Worm (Caenorhabditis elegans) whole organism, young adult: ENCODE data around the gene C05D2.8.

Source experiments
- B0261.1 ChIP-seq: sonication (generic microtip); optimal IDR thresholded peaks from 2 replicates; lab custom pipeline; 2016; ENCODE audit warnings: mild to moderate bottlenecking, missing genetic modification characterization, moderate library complexity, missing compliant biosample characterization
- D2030.7 ChIP-seq: fragments of 200-800 bp; sonication (Bioruptor generic); IDR thresholded peaks from 2 replicates; pipeline ENCODE4 v1.3.6; 2022; ENCODE audit warnings: missing genetic modification reagents, missing genetic modification characterization, missing compliant biosample characterization
- F10E7.11 ChIP-seq: sonication (generic microtip); optimal IDR thresholded peaks from 2 replicates; lab custom pipeline; 2017; ENCODE audit warnings: mild to moderate bottlenecking, missing genetic modification characterization, moderate library complexity, missing compliant biosample characterization
- F22D6.2 ChIP-seq: sonication (generic microtip); optimal IDR thresholded peaks from 2 replicates; lab custom pipeline; 2016; ENCODE audit warnings: mild to moderate bottlenecking, missing genetic modification characterization, missing compliant biosample characterization
- F37B4.10 ChIP-seq: fragments of 200-800 bp; sonication (Bioruptor generic); IDR thresholded peaks from 2 replicates; pipeline ENCODE4 v1.3.6; 2022; ENCODE audit warnings: missing genetic modification characterization, missing compliant biosample characterization
- F39B2.1 ChIP-seq: fragments of 200-800 bp; sonication (Bioruptor generic); IDR thresholded peaks from 2 replicates; pipeline ENCODE4 v1.3.6; 2022; ENCODE audit warnings: missing genetic modification reagents, missing genetic modification characterization, missing compliant biosample characterization
- F49E8.2 ChIP-seq: sonication (generic microtip); optimal IDR thresholded peaks from 3 replicates; lab custom pipeline; 2017; ENCODE audit warnings: missing genetic modification characterization, mild to moderate bottlenecking, missing compliant biosample characterization, antibody characterized with exemption, moderate library complexity; ENCODE audit not compliant: insufficient read depth
- F55B11.4 ChIP-seq: sonication (generic microtip); optimal IDR thresholded peaks from 2 replicates; lab custom pipeline; 2016; ENCODE audit warnings: missing compliant biosample characterization, missing genetic modification characterization, borderline replicate concordance; ENCODE audit not compliant: insufficient read depth
- F57A8.1 ChIP-seq: fragments of 200-800 bp; sonication (Bioruptor generic); optimal IDR thresholded peaks from 2 replicates; lab custom pipeline; 2018; ENCODE audit warnings: mild to moderate bottlenecking, missing genetic modification characterization, moderate library complexity, missing compliant biosample characterization
- K12H6.12 ChIP-seq: fragments of 200-800 bp; sonication (Bioruptor generic); optimal IDR thresholded peaks from 2 replicates; lab custom pipeline; 2018; ENCODE audit warnings: mild to moderate bottlenecking, missing genetic modification characterization, missing compliant biosample characterization
- Y67H2A.10 ChIP-seq: fragments of 200-800 bp; sonication (Bioruptor generic); conservative IDR thresholded peaks from 2 replicates; pipeline ENCODE4 v1.3.6; 2022; ENCODE audit warnings: missing genetic modification reagents, missing genetic modification characterization, missing compliant biosample characterization
- Y95B8A.8 ChIP-seq: fragments of 200-800 bp; sonication (Bioruptor generic); IDR thresholded peaks from 2 replicates; pipeline ENCODE4 v1.3.6; 2022; ENCODE audit warnings: missing genetic modification reagents, missing genetic modification characterization, missing compliant biosample characterization
- aptf-2 ChIP-seq: fragments of 200-800 bp; sonication (Bioruptor generic); conservative IDR thresholded peaks from 2 replicates; pipeline ENCODE4 v1.3.6; 2022; ENCODE audit warnings: missing genetic modification reagents, missing genetic modification characterization, missing compliant biosample characterization
- attf-5 ChIP-seq: fragments of 200-800 bp; sonication (Bioruptor generic); optimal IDR thresholded peaks from 2 replicates; lab custom pipeline; 2018; ENCODE audit warnings: mild to moderate bottlenecking, missing genetic modification characterization, missing compliant biosample characterization
- attf-6 ChIP-seq: fragments of 200-800 bp; sonication (Bioruptor generic); IDR thresholded peaks from 2 replicates; pipeline ENCODE4 v1.3.6; 2022; ENCODE audit warnings: missing genetic modification reagents, missing genetic modification characterization, missing compliant biosample characterization
- bed-1 ChIP-seq: fragments of 200-800 bp; sonication (Bioruptor generic); IDR thresholded peaks from 2 replicates; pipeline ENCODE4 v1.3.6; 2022; ENCODE audit warnings: missing genetic modification reagents, missing genetic modification characterization, missing compliant biosample characterization
- cebp-1 ChIP-seq, 2 experiments: fragments of 200-800 bp in 1 of 2; sonication (Bioruptor generic) in 1 of 2; sonication (generic microtip) in 1 of 2; IDR thresholded peaks in 1 of 2; optimal IDR thresholded peaks in 1 of 2; 2 replicates each; pipeline versions ENCODE4 v1.3.6 to Lab custom; 2017 to 2022; ENCODE audit warnings: missing compliant biosample characterization in 2 of 2, missing genetic modification characterization in 2 of 2, mild to moderate bottlenecking in 1 of 2, missing genetic modification reagents in 1 of 2, moderate library complexity in 1 of 2
- ceh-40 ChIP-seq: fragments of 200-800 bp; sonication (Bioruptor generic); IDR thresholded peaks from 2 replicates; pipeline ENCODE4 v1.3.6; 2022; ENCODE audit warnings: missing genetic modification characterization, missing compliant biosample characterization
- ceh-79 ChIP-seq: sonication (generic microtip); optimal IDR thresholded peaks from 2 replicates; lab custom pipeline; 2017; ENCODE audit warnings: mild to moderate bottlenecking, missing genetic modification characterization, missing compliant biosample characterization
- die-1 ChIP-seq: sonication (generic microtip); optimal IDR thresholded peaks from 2 replicates; lab custom pipeline; 2016; ENCODE audit warnings: missing genotype, mild to moderate bottlenecking, missing genetic modification characterization, missing compliant biosample characterization
- dox-1 ChIP-seq: fragments of 200-800 bp; sonication (Bioruptor generic); IDR thresholded peaks from 2 replicates; pipeline ENCODE4 v1.3.6; 2022; ENCODE audit warnings: missing genetic modification reagents, missing genetic modification characterization, missing compliant biosample characterization
- dpl-1 ChIP-seq: fragments of 150-350 bp; optimal IDR thresholded peaks from 2 replicates; lab custom pipeline; 2014; ENCODE audit warnings: missing biosample characterization, missing genetic modification reagents, missing genetic modification characterization
- efl-1 ChIP-seq: fragments of 150-350 bp; optimal IDR thresholded peaks from 2 replicates; lab custom pipeline; 2014; ENCODE audit warnings: missing biosample characterization, missing genetic modification reagents, missing genetic modification characterization
- egrh-3 ChIP-seq: fragments of 200-800 bp; sonication (Bioruptor generic); IDR thresholded peaks from 2 replicates; pipeline ENCODE4 v1.3.6; 2022; ENCODE audit warnings: missing genetic modification reagents, missing genetic modification characterization, missing compliant biosample characterization
- ets-4 ChIP-seq: fragments of 200-800 bp; sonication (Bioruptor generic); optimal IDR thresholded peaks from 2 replicates; lab custom pipeline; 2018; ENCODE audit warnings: mild to moderate bottlenecking, missing genetic modification characterization, missing compliant biosample characterization
- hlh-12 ChIP-seq: sonication (generic microtip); optimal IDR thresholded peaks from 2 replicates; lab custom pipeline; 2016; ENCODE audit warnings: missing genetic modification characterization, missing compliant biosample characterization
- hmg-1.2 ChIP-seq: fragments of 200-800 bp; sonication (Bioruptor generic); IDR thresholded peaks from 2 replicates; pipeline ENCODE4 v1.3.6; 2022; ENCODE audit warnings: missing genetic modification reagents, missing genetic modification characterization, missing compliant biosample characterization
- hrde-1 ChIP-seq: sonication (generic microtip); optimal IDR thresholded peaks from 2 replicates; lab custom pipeline; 2016; ENCODE audit warnings: missing genetic modification characterization, mild to moderate bottlenecking, missing compliant biosample characterization, moderate library complexity, missing genotype, missing genetic modification reagents, borderline replicate concordance
- hsf-1 ChIP-seq: fragments of 200-800 bp; sonication (Bioruptor generic); IDR thresholded peaks from 2 replicates; pipeline ENCODE4 v1.3.6; 2022; ENCODE audit warnings: missing genetic modification reagents, missing genetic modification characterization, missing compliant biosample characterization
- lag-1 ChIP-seq: fragments of 200-800 bp; sonication (Bioruptor generic); IDR thresholded peaks from 2 replicates; pipeline ENCODE4 v1.3.6; 2022; ENCODE audit warnings: missing genetic modification reagents, missing genetic modification characterization, missing compliant biosample characterization
- lin-26 ChIP-seq: fragments of 200-800 bp; sonication (Bioruptor generic); IDR thresholded peaks from 2 replicates; pipeline ENCODE4 v1.3.6; 2022; ENCODE audit warnings: missing genetic modification reagents, missing genetic modification characterization, missing compliant biosample characterization
- lin-54 ChIP-seq: fragments of 200-800 bp; sonication (Bioruptor generic); optimal IDR thresholded peaks from 2 replicates; lab custom pipeline; 2018; ENCODE audit warnings: mild to moderate bottlenecking, missing genetic modification characterization, missing compliant biosample characterization
- madf-3 ChIP-seq: fragments of 200-800 bp; sonication (Bioruptor generic); IDR thresholded peaks from 2 replicates; pipeline ENCODE4 v1.3.6; 2022; ENCODE audit warnings: missing genetic modification reagents, missing genetic modification characterization, missing compliant biosample characterization
- madf-6 ChIP-seq: fragments of 200-800 bp; sonication (Bioruptor generic); IDR thresholded peaks from 2 replicates; pipeline ENCODE4 v1.3.6; 2022; ENCODE audit warnings: missing genetic modification reagents, missing genetic modification characterization, missing compliant biosample characterization
- mes-4 ChIP-seq: sonication (generic microtip); optimal IDR thresholded peaks from 2 replicates; lab custom pipeline; 2016; ENCODE audit warnings: missing genotype, missing genetic modification characterization, missing compliant biosample characterization
- nfya-1 ChIP-seq: sonication (generic microtip); optimal IDR thresholded peaks from 2 replicates; lab custom pipeline; 2017; ENCODE audit warnings: antibody characterized with exemption, missing compliant biosample characterization, missing genetic modification characterization, borderline replicate concordance; ENCODE audit not compliant: insufficient read depth
- nfya-2 ChIP-seq: fragments of 200-800 bp; sonication (Bioruptor generic); IDR thresholded peaks from 2 replicates; pipeline ENCODE4 v1.3.6; 2022; ENCODE audit warnings: missing genetic modification reagents, missing genetic modification characterization, missing compliant biosample characterization
- nhr-179 ChIP-seq: sonication (generic microtip); optimal IDR thresholded peaks from 2 replicates; lab custom pipeline; 2016; ENCODE audit warnings: mild to moderate bottlenecking, missing genetic modification characterization, missing compliant biosample characterization
- nhr-27 ChIP-seq: fragments of 200-800 bp; sonication (Bioruptor generic); optimal IDR thresholded peaks from 2 replicates; lab custom pipeline; 2018; ENCODE audit warnings: mild to moderate bottlenecking, missing genetic modification characterization, moderate library complexity, missing compliant biosample characterization
- nhr-90 ChIP-seq: sonication (generic microtip); optimal IDR thresholded peaks from 2 replicates; lab custom pipeline; 2016; ENCODE audit warnings: missing genotype, mild to moderate bottlenecking, missing genetic modification characterization, missing compliant biosample characterization
- pha-4 ChIP-seq: fragments of 150-350 bp; sonication (generic microtip); optimal IDR thresholded peaks from 2 replicates; lab custom pipeline; 2014; ENCODE audit warnings: missing biosample characterization, missing genetic modification reagents, missing genetic modification characterization
- sea-2 ChIP-seq: fragments of 200-800 bp; sonication (Bioruptor generic); IDR thresholded peaks from 2 replicates; pipeline ENCODE4 v1.3.6; 2022; ENCODE audit warnings: missing genetic modification characterization, missing compliant biosample characterization
- unc-62 ChIP-seq: fragments of 150-350 bp; optimal IDR thresholded peaks from 2 replicates; lab custom pipeline; 2014; ENCODE audit warnings: missing biosample characterization, missing genetic modification reagents, missing genetic modification characterization
- xnd-1 ChIP-seq: sonication (generic microtip); optimal IDR thresholded peaks from 2 replicates; lab custom pipeline; 2016; ENCODE audit warnings: missing genotype, missing genetic modification reagents, missing genetic modification characterization, missing compliant biosample characterization
- zim-3 ChIP-seq: sonication (generic microtip); optimal IDR thresholded peaks from 2 replicates; lab custom pipeline; 2017; ENCODE audit warnings: mild to moderate bottlenecking, missing genetic modification characterization, moderate library complexity, missing compliant biosample characterization
- ztf-22 ChIP-seq: fragments of 200-800 bp; sonication (Bioruptor generic); optimal IDR thresholded peaks from 2 replicates; lab custom pipeline; 2018; ENCODE audit warnings: mild to moderate bottlenecking, missing genetic modification characterization, moderate library complexity, missing compliant biosample characterization
- ztf-26 ChIP-seq: sonication (generic microtip); optimal IDR thresholded peaks from 2 replicates; lab custom pipeline; 2017; ENCODE audit warnings: missing genetic modification characterization, missing compliant biosample characterization
- ztf-3 ChIP-seq: fragments of 200-800 bp; sonication (Bioruptor generic); optimal IDR thresholded peaks from 2 replicates; lab custom pipeline; 2018; ENCODE audit warnings: mild to moderate bottlenecking, missing genetic modification characterization, missing compliant biosample characterization
- ztf-6 ChIP-seq: fragments of 200-800 bp; sonication (Bioruptor generic); IDR thresholded peaks from 2 replicates; pipeline ENCODE4 v1.3.6; 2022; ENCODE audit warnings: missing genetic modification reagents, missing genetic modification characterization, missing compliant biosample characterization

The C05D2.8 gene

ce11 chrIII:5621236-5621635, 11.1 kb upstream of the C05D2.8 start (continued):
- no peak for TF ChIP-seq F57A8.1 (GFP tag; lab: Kevin White, UChicago)
- TF ChIP-seq F49E8.2 (tag; lab: Kevin White, UChicago) = no peak
- TF ChIP-seq efl-1 (GFP tag; lab: Kevin White, UChicago) = peak; percentile 47
- TF ChIP-seq F10E7.11 (tag; lab: Kevin White, UChicago) = no peak
- TF ChIP-seq bed-1 (GFP tag; lab: Robert Waterston, UW) = no peak
- no peak for TF ChIP-seq nhr-179 (tag; lab: Kevin White, UChicago)
- TF ChIP-seq hsf-1 (GFP tag; lab: Robert Waterston, UW) = no peak
- no peak for TF ChIP-seq egrh-3 (GFP tag; lab: Robert Waterston, UW)
- no peak for TF ChIP-seq B0261.1 (tag; lab: Kevin White, UChicago)
- no peak for TF ChIP-seq Y95B8A.8
- no peak for TF ChIP-seq cebp-1 (GFP tag; IDR thresholded peaks at IDR 0.05; lab: Robert Waterston, UW)
- TF ChIP-seq cebp-1 (tag; optimal IDR thresholded peaks at IDR 0.05; lab: Kevin White, UChicago) = peak; percentile 71
- TF ChIP-seq hmg-1.2 (GFP tag; lab: Robert Waterston, UW) = peak; percentile 93
- no peak for TF ChIP-seq attf-6 (GFP tag; lab: Robert Waterston, UW)
- TF ChIP-seq madf-3 = no peak
- TF ChIP-seq D2030.7 (GFP tag; lab: Robert Waterston, UW) = peak; percentile 8; the same call in 1 of the 2 replicates
- no peak for TF ChIP-seq xnd-1 (tag; lab: Kevin White, UChicago)
- no peak for TF ChIP-seq nfya-1
- TF ChIP-seq pha-4 (tag; lab: Kevin White, UChicago) = no peak
- peak; percentile 29 for TF ChIP-seq die-1 (tag; lab: Kevin White, UChicago)
- no peak for TF ChIP-seq unc-62 (GFP tag; lab: Kevin White, UChicago)
- no peak for TF ChIP-seq F37B4.10 (GFP tag; lab: Robert Waterston, UW)
- no peak for TF ChIP-seq F39B2.1
- no peak for TF ChIP-seq zim-3 (tag; lab: Kevin White, UChicago)
- no peak for TF ChIP-seq nfya-2 (GFP tag; lab: Robert Waterston, UW)
- no peak for TF ChIP-seq mes-4 (tag; lab: Kevin White, UChicago)
- TF ChIP-seq ceh-79 (tag; lab: Kevin White, UChicago) = no peak
- no peak for TF ChIP-seq ztf-6 (GFP tag; lab: Robert Waterston, UW)
- no peak for TF ChIP-seq ztf-22 (GFP tag; lab: Kevin White, UChicago)
- TF ChIP-seq lin-54 (GFP tag; lab: Kevin White, UChicago) = peak; percentile 24
- TF ChIP-seq sea-2 (GFP tag; lab: Robert Waterston, UW) = no peak
- no peak for TF ChIP-seq dpl-1 (GFP tag; lab: Kevin White, UChicago)
- TF ChIP-seq attf-5 (GFP tag; lab: Kevin White, UChicago) = peak; percentile 82
- no peak for TF ChIP-seq hlh-12 (tag; lab: Kevin White, UChicago)
- TF ChIP-seq nhr-27 (tag; lab: Kevin White, UChicago) = no peak
- no peak for TF ChIP-seq Y67H2A.10 (GFP tag; lab: Robert Waterston, UW)
- no peak for TF ChIP-seq ztf-26 (tag; lab: Kevin White, UChicago)
- TF ChIP-seq hrde-1 = no peak
- TF ChIP-seq aptf-2 (GFP tag; lab: Robert Waterston, UW) = peak; percentile 77; the same call in 1 of the 2 replicates
- TF ChIP-seq ets-4 (GFP tag; lab: Kevin White, UChicago) = peak; percentile 30
- TF ChIP-seq ztf-3 = no peak
- no peak; the same call in 1 of the 2 replicates for TF ChIP-seq lin-26 (GFP tag; lab: Robert Waterston, UW)
- TF ChIP-seq madf-6 (GFP tag; lab: Robert Waterston, UW) = peak; percentile 75
- peak; percentile 76 for TF ChIP-seq K12H6.12 (tag; lab: Kevin White, UChicago)
- TF ChIP-seq nhr-90 (tag; lab: Kevin White, UChicago) = peak; percentile 17
- TF ChIP-seq lag-1 = no peak
- peak; percentile 81 for TF ChIP-seq dox-1 (GFP tag; lab: Robert Waterston, UW)
- TF ChIP-seq F55B11.4 (tag; lab: Kevin White, UChicago) = no peak
- TF ChIP-seq F22D6.2 (tag; lab: Kevin White, UChicago) = no peak
- no peak for TF ChIP-seq ceh-40 (GFP tag; lab: Robert Waterston, UW)
